Fruit fly (Drosophila melanogaster): Measurements from ENCODE around the gene CG32266.

The CG32266 gene

dm6 chr3L:3785002-3785661 lies 5.5 kb upstream of the CG32266 start (continued):
- TF ChIP-seq NFAT (GFP tag; IDR thresholded peaks at IDR 0.05), result peak; percentile 86
- no peak for TF ChIP-seq Nf-YC (tag; optimal IDR thresholded peaks at IDR 0.05)
- peak; percentile 75 for TF ChIP-seq CG8478 (optimal IDR thresholded peaks at IDR 0.05)
- TF ChIP-seq Hr39 (optimal IDR thresholded peaks at IDR 0.05), result no peak
- TF ChIP-seq Chrac-16 (GFP tag; optimal IDR thresholded peaks at IDR 0.05), result peak; percentile 96
- peak; percentile 90 for TF ChIP-seq Bdp1 (GFP tag; optimal IDR thresholded peaks at IDR 0.05)
- TF ChIP-seq bowl (GFP tag; IDR thresholded peaks at IDR 0.05), result peak; percentile 83
- TF ChIP-seq mirr (GFP tag; optimal IDR thresholded peaks at IDR 0.05), result no peak
- peak; percentile 93 for TF ChIP-seq CG2875 (GFP tag; optimal IDR thresholded peaks at IDR 0.05)
- TF ChIP-seq CG7928 (GFP tag; optimal IDR thresholded peaks at IDR 0.05), result peak; percentile 39
- TF ChIP-seq twi (tag; optimal IDR thresholded peaks at IDR 0.05), result peak; percentile 74
- no peak for TF ChIP-seq CG10431 (GFP tag; optimal IDR thresholded peaks at IDR 0.05)
- peak; percentile 97 for TF ChIP-seq tgo (GFP tag; IDR thresholded peaks at IDR 0.05)
- peak; percentile 87 for TF ChIP-seq zen (tag; optimal IDR thresholded peaks at IDR 0.05)
- TF ChIP-seq Dref (GFP tag; IDR thresholded peaks at IDR 0.05), result no peak
- peak; percentile 86 for TF ChIP-seq CG2202 (tag; optimal IDR thresholded peaks at IDR 0.05)
- TF ChIP-seq CG10959 (GFP tag; IDR thresholded peaks at IDR 0.05), result peak; percentile 92
- TF ChIP-seq Poxn (GFP tag; IDR thresholded peaks at IDR 0.05), result peak; percentile 78
- peak; percentile 78 for TF ChIP-seq NK7.1 (GFP tag; optimal IDR thresholded peaks at IDR 0.05)
- TF ChIP-seq nerfin-1 (tag; optimal IDR thresholded peaks at IDR 0.05), result peak; percentile 70
- peak; percentile 95 for TF ChIP-seq lilli (GFP tag; optimal IDR thresholded peaks at IDR 0.05)
- peak; percentile 98 for TF ChIP-seq CG14441 (GFP tag; IDR thresholded peaks at IDR 0.05)
- peak; percentile 86 for TF ChIP-seq p53 (GFP tag; optimal IDR thresholded peaks at IDR 0.05)
- peak in 1 of 2 experiments; percentile 64 for TF ChIP-seq Hr78 (GFP tag; optimal IDR thresholded peaks at IDR 0.05)
- peak; percentile 93 for TF ChIP-seq Side (GFP tag; optimal IDR thresholded peaks at IDR 0.05)
- TF ChIP-seq sob (GFP tag; IDR thresholded peaks at IDR 0.05), result peak; percentile 94
- no peak for TF ChIP-seq nerfin-2 (GFP tag; IDR thresholded peaks at IDR 0.05; ENCODE audit: partially characterized antibody)
- peak; percentile 87 for TF ChIP-seq ERR (GFP tag; optimal IDR thresholded peaks at IDR 0.05)
- TF ChIP-seq CG6654 (GFP tag; optimal IDR thresholded peaks at IDR 0.05), result peak; percentile 62
- TF ChIP-seq gem (tag; optimal IDR thresholded peaks at IDR 0.05), result peak; percentile 96
- TF ChIP-seq Gug (GFP tag; IDR thresholded peaks at IDR 0.05), result peak; percentile 97
- peak; percentile 94 for TF ChIP-seq mam (GFP tag; optimal IDR thresholded peaks at IDR 0.05)
- TF ChIP-seq Lim3 (GFP tag; IDR thresholded peaks at IDR 0.05), result peak; percentile 89
- no peak for TF ChIP-seq CG9797 (GFP tag; optimal IDR thresholded peaks at IDR 0.05)
- peak; percentile 63 for TF ChIP-seq gro (GFP tag; optimal IDR thresholded peaks at IDR 0.05)
- peak; percentile 85 for TF ChIP-seq Myb (GFP tag; optimal IDR thresholded peaks at IDR 0.05)
- TF ChIP-seq CG7786 (GFP tag; optimal IDR thresholded peaks at IDR 0.05), result peak; percentile 95
- TF ChIP-seq CG10267 (tag; optimal IDR thresholded peaks at IDR 0.05), result peak; percentile 77
- TF ChIP-seq CG4730 (GFP tag; IDR thresholded peaks at IDR 0.05), result peak; percentile 93
- TF ChIP-seq CG17802 (tag; optimal IDR thresholded peaks at IDR 0.05), result peak; percentile 56
- peak; percentile 99 for TF ChIP-seq CG4707 (GFP tag; optimal IDR thresholded peaks at IDR 0.05)
- TF ChIP-seq unpg (GFP tag; optimal IDR thresholded peaks at IDR 0.05), result peak; percentile 96
- peak; percentile 95 for TF ChIP-seq CG6272 (GFP tag; IDR thresholded peaks at IDR 0.05)
- peak; percentile 89 for TF ChIP-seq ssp (GFP tag; IDR thresholded peaks at IDR 0.05)
- TF ChIP-seq org-1 (GFP tag; optimal IDR thresholded peaks at IDR 0.05), result peak; percentile 94
- peak; percentile 84 for TF ChIP-seq repo (GFP tag; optimal IDR thresholded peaks at IDR 0.05)
- peak; percentile 79 for TF ChIP-seq tap (tag; optimal IDR thresholded peaks at IDR 0.05)
- no peak for TF ChIP-seq Trl (optimal IDR thresholded peaks at IDR 0.05)
- peak; percentile 96 for TF ChIP-seq Trl (GFP tag; optimal IDR thresholded peaks at IDR 0.05)
- TF ChIP-seq Hr3 (GFP tag; optimal IDR thresholded peaks at IDR 0.05), result peak; percentile 92
- TF ChIP-seq Dp (GFP tag; optimal IDR thresholded peaks at IDR 0.05), result no peak
- TF ChIP-seq Fer1 (GFP tag; optimal IDR thresholded peaks at IDR 0.05), result peak; percentile 80

All from whole organism, embryonic.